Worm (Caenorhabditis elegans) whole organism, late embryonic: Measurements from ENCODE around the gene C33H5.1.

ENCODE experiments used
- C38D4.7 ChIP-seq: fragments of 200-800 bp; sonication (Bioruptor generic); optimal IDR thresholded peaks from 2 replicates; lab custom pipeline; 2018; ENCODE audit warnings: mild to moderate bottlenecking, missing genetic modification characterization, moderate library complexity, missing compliant biosample characterization
- F13H6.1 ChIP-seq: sonication (generic microtip); optimal IDR thresholded peaks from 2 replicates; lab custom pipeline; 2016; ENCODE audit warnings: missing genetic modification characterization, missing compliant biosample characterization
- K02D7.2 ChIP-seq: sonication (generic microtip); optimal IDR thresholded peaks from 2 replicates; lab custom pipeline; 2017; ENCODE audit warnings: mild to moderate bottlenecking, missing genetic modification characterization, missing compliant biosample characterization
- Y22D7AL.16 ChIP-seq: sonication (generic microtip); optimal IDR thresholded peaks from 2 replicates; lab custom pipeline; 2016; ENCODE audit warnings: missing genetic modification characterization, missing compliant biosample characterization
- ceh-19 ChIP-seq: fragments of 200-800 bp; sonication (Bioruptor generic); optimal IDR thresholded peaks from 2 replicates; lab custom pipeline; 2018; ENCODE audit warnings: mild to moderate bottlenecking, missing genetic modification characterization, missing compliant biosample characterization
- ceh-22 ChIP-seq: sonication (generic microtip); optimal IDR thresholded peaks from 2 replicates; lab custom pipeline; 2017; ENCODE audit warnings: missing biosample characterization, missing genetic modification characterization
- ceh-24 ChIP-seq: sonication (generic microtip); optimal IDR thresholded peaks from 2 replicates; lab custom pipeline; 2016; ENCODE audit warnings: mild to moderate bottlenecking, missing genetic modification characterization, missing compliant biosample characterization
- ceh-30 ChIP-seq: fragments of 150-350 bp; optimal IDR thresholded peaks from 2 replicates; lab custom pipeline; 2014; ENCODE audit warnings: missing biosample characterization, missing genetic modification characterization
- ceh-31 ChIP-seq: sonication (generic microtip); optimal IDR thresholded peaks from 2 replicates; lab custom pipeline; 2016; ENCODE audit warnings: missing genetic modification characterization, missing compliant biosample characterization
- ceh-34 ChIP-seq: sonication (generic microtip); optimal IDR thresholded peaks from 2 replicates; lab custom pipeline; 2016; ENCODE audit warnings: mild to moderate bottlenecking, missing genetic modification characterization, missing compliant biosample characterization
- ceh-48 ChIP-seq: sonication (generic microtip); optimal IDR thresholded peaks from 2 replicates; lab custom pipeline; 2016; ENCODE audit warnings: missing genetic modification characterization, inconsistent platforms, missing compliant biosample characterization
- ceh-6 ChIP-seq: fragments of 200-800 bp; sonication (Bioruptor generic); optimal IDR thresholded peaks from 2 replicates; lab custom pipeline; 2018; ENCODE audit warnings: mild to moderate bottlenecking, missing genetic modification characterization, missing compliant biosample characterization
- ceh-9 ChIP-seq: sonication (generic microtip); optimal IDR thresholded peaks from 2 replicates; lab custom pipeline; 2016; ENCODE audit warnings: mild to moderate bottlenecking, missing genetic modification characterization, inconsistent platforms, missing compliant biosample characterization
- elt-2 ChIP-seq: sonication (generic microtip); optimal IDR thresholded peaks from 2 replicates; lab custom pipeline; 2016; ENCODE audit warnings: missing genetic modification reagents, missing genetic modification characterization, missing compliant biosample characterization
- ets-4 ChIP-seq: sonication (generic microtip); optimal IDR thresholded peaks from 2 replicates; lab custom pipeline; 2016; ENCODE audit warnings: missing genetic modification characterization, missing compliant biosample characterization
- eyg-1 ChIP-seq: sonication (generic microtip); optimal IDR thresholded peaks from 2 replicates; lab custom pipeline; 2016; ENCODE audit warnings: missing genotype, missing genetic modification characterization, missing compliant biosample characterization
- fax-1 ChIP-seq: sonication (generic microtip); optimal IDR thresholded peaks from 2 replicates; lab custom pipeline; 2016; ENCODE audit warnings: missing genotype, missing genetic modification characterization, missing compliant biosample characterization
- fkh-10 ChIP-seq: fragments of 150-350 bp; optimal IDR thresholded peaks from 2 replicates; lab custom pipeline; 2014; ENCODE audit warnings: missing biosample characterization, missing genetic modification reagents, missing genetic modification characterization
- hlh-13 ChIP-seq: fragments of 200-800 bp; sonication (Bioruptor generic); optimal IDR thresholded peaks from 2 replicates; lab custom pipeline; 2018; ENCODE audit warnings: mild to moderate bottlenecking, missing genetic modification characterization, missing compliant biosample characterization
- hlh-6 ChIP-seq: sonication (generic microtip); optimal IDR thresholded peaks from 2 replicates; lab custom pipeline; 2016; ENCODE audit warnings: missing genotype, missing genetic modification characterization, missing compliant biosample characterization
- lin-11 ChIP-seq: fragments of 200-800 bp; sonication (Bioruptor generic); optimal IDR thresholded peaks from 2 replicates; lab custom pipeline; 2018; ENCODE audit warnings: mild to moderate bottlenecking, missing genetic modification characterization, missing compliant biosample characterization
- madf-2 ChIP-seq: sonication (generic microtip); optimal IDR thresholded peaks from 2 replicates; lab custom pipeline; 2017; ENCODE audit warnings: missing genetic modification characterization, missing compliant biosample characterization
- mec-3 ChIP-seq: sonication (generic microtip); optimal IDR thresholded peaks from 2 replicates; lab custom pipeline; 2016; ENCODE audit warnings: borderline replicate concordance, missing genetic modification characterization, missing compliant biosample characterization
- nhr-11 ChIP-seq: fragments of 150-350 bp; optimal IDR thresholded peaks from 2 replicates; lab custom pipeline; 2014; ENCODE audit warnings: missing biosample characterization, missing genetic modification characterization
- npax-4 ChIP-seq: sonication (generic microtip); optimal IDR thresholded peaks from 2 replicates; lab custom pipeline; 2016; ENCODE audit warnings: missing genetic modification characterization, missing compliant biosample characterization
- odd-2 ChIP-seq: sonication (generic microtip); optimal IDR thresholded peaks from 2 replicates; lab custom pipeline; 2017; ENCODE audit warnings: antibody characterized with exemption, mild to moderate bottlenecking, missing genetic modification characterization, missing compliant biosample characterization
- pag-3 ChIP-seq: sonication (generic microtip); optimal IDR thresholded peaks from 2 replicates; lab custom pipeline; 2016; ENCODE audit warnings: missing compliant biosample characterization, missing genetic modification characterization, borderline replicate concordance
- pat-9 ChIP-seq: fragments of 200-800 bp; sonication (Bioruptor generic); optimal IDR thresholded peaks from 2 replicates; lab custom pipeline; 2018; ENCODE audit warnings: mild to moderate bottlenecking, missing genetic modification characterization, moderate library complexity, missing compliant biosample characterization
- pha-2 ChIP-seq: sonication (generic microtip); optimal IDR thresholded peaks from 2 replicates; lab custom pipeline; 2017; ENCODE audit warnings: mild to moderate bottlenecking, missing genetic modification characterization, missing compliant biosample characterization
- pha-4 ChIP-seq: fragments of 150-350 bp; optimal IDR thresholded peaks from 2 replicates; lab custom pipeline; 2018; ENCODE audit warnings: missing biosample characterization, missing genetic modification reagents, missing genetic modification characterization
- pros-1 ChIP-seq: fragments of 150-350 bp; optimal IDR thresholded peaks from 2 replicates; lab custom pipeline; 2014; ENCODE audit warnings: missing biosample characterization, missing genetic modification reagents, missing genetic modification characterization
- ref-2 ChIP-seq: sonication (generic microtip); optimal IDR thresholded peaks from 2 replicates; lab custom pipeline; 2016; ENCODE audit warnings: missing genetic modification characterization, missing compliant biosample characterization
- rnt-1 ChIP-seq: sonication (generic microtip); optimal IDR thresholded peaks from 2 replicates; lab custom pipeline; 2016; ENCODE audit warnings: missing genetic modification characterization, missing compliant biosample characterization
- sdc-2 ChIP-seq: sonication (generic microtip); optimal IDR thresholded peaks from 2 replicates; lab custom pipeline; 2016; ENCODE audit warnings: missing genotype, missing genetic modification characterization, missing compliant biosample characterization
- sox-2 ChIP-seq: fragments of 200-800 bp; sonication (Bioruptor generic); IDR thresholded peaks from 2 replicates; pipeline ENCODE4 v1.3.6; 2022; ENCODE audit warnings: missing genetic modification reagents, missing genetic modification characterization, missing compliant biosample characterization
- ttx-3 ChIP-seq: sonication (generic microtip); optimal IDR thresholded peaks from 2 replicates; lab custom pipeline; 2016; ENCODE audit warnings: missing genetic modification reagents, missing genetic modification characterization, missing compliant biosample characterization
- unc-86 ChIP-seq: sonication (generic microtip); optimal IDR thresholded peaks from 2 replicates; lab custom pipeline; 2016; ENCODE audit warnings: missing genetic modification characterization, missing compliant biosample characterization
- zip-5 ChIP-seq: sonication (generic microtip); optimal IDR thresholded peaks from 2 replicates; lab custom pipeline; 2016; ENCODE audit warnings: missing genetic modification characterization, missing compliant biosample characterization

C33H5.1 gene

DNA sequence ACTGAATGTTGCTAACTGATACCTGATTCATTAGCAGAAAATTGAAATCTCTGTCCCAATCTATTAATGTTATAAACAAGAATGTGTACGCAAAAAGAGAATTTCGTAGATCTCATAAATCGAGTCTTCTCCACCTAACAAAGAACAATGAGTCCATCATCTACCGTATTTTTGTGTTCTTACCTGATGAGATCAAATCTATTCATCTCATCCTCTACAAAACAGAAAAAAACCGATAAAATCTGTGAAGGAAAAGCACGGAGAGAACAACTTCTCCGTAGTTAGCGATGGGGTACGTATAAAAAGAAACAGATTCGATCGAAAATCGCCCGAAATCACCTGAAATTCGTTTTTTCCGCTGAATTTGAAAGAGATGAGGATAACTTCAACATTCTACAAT is at the start of gene C33H5.1:
Gene C33H5.1, plus strand, starts transcription at position 330 of the 400 bp plus-strand sequence.
- no peak for TF ChIP-seq pat-9
- TF ChIP-seq ceh-24: no peak
- TF ChIP-seq ceh-9 (tag; lab: Kevin White, UChicago): no peak
- TF ChIP-seq Y22D7AL.16: no peak
- no peak for TF ChIP-seq K02D7.2 (tag; lab: Kevin White, UChicago)
- TF ChIP-seq madf-2 (tag; lab: Kevin White, UChicago): no peak

DNA sequence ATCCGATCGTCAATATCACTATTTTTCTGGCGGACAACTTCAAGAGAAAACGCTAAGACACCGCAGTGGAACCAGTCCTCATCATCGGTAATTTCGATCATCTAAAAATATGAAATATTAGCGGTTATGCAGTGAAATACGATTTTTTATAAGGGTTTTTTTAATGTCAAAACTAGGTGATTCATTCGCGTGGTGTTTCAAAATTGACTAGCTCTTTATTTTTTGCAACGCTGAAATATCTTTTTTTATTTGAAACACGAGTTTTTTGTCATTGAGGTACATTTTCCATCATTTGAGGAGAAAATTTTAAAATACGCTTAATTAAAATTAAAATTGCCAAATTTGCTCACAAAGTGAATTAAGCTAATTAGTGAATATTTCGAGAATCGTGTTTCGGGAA is 49.2 kb upstream of the C33H5.1 start, which contains the start of gene dsb-3:
Gene dsb-3, minus strand, starts transcription at position 101 of the 400 bp plus-strand sequence.
- no peak for TF ChIP-seq hlh-6
- no peak for TF ChIP-seq pros-1
- TF ChIP-seq eyg-1 (tag; lab: Kevin White, UChicago): no peak
- no peak for TF ChIP-seq sox-2 (GFP tag; lab: Robert Waterston, UW)
- TF ChIP-seq C38D4.7: no peak
- TF ChIP-seq ceh-30: no peak

DNA sequence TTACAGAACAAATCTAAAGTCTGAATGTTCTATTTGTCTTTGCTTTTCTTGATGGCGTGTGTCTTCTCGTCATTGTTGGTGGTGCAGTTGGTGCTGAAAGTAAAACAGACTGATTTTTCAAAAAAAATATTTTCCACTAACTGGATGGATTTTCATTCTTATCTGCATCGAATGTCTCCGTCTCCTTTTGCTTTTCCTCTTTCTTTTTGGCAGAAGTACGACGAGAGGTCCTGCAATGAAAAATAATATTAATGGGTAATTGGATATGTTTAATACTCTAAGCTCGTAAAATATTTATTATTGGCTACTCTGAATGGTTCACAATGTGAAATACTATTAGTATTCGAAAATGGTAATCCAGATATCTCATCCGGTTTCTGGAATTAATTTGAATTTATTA is 48.6 kb upstream of the C33H5.1 start, which contains the start of gene del-7:
Gene del-7, plus strand, starts transcription at position 301 of the 400 bp plus-strand sequence.
- TF ChIP-seq ceh-30 (no peak), F13H6.1 (tag; lab: Kevin White, UChicago) (no peak), lin-11 (tag; lab: Kevin White, UChicago) (no peak), mec-3 (no peak), npax-4 (tag; lab: Kevin White, UChicago) (no peak), ceh-24 (no peak), pag-3 (no peak), pha-4 (tag; lab: Kevin White, UChicago) (no peak), rnt-1 (tag; lab: Kevin White, UChicago) (no peak), hlh-6 (no peak), ceh-6 (GFP tag; lab: Kevin White, UChicago) (no peak), madf-2 (tag; lab: Kevin White, UChicago) (no peak), ceh-9 (tag; lab: Kevin White, UChicago) (no peak), ceh-34 (tag; lab: Kevin White, UChicago) (no peak), elt-2 (no peak), sdc-2 (tag; lab: Kevin White, UChicago) (no peak), Y22D7AL.16 (no peak), unc-86 (tag; lab: Kevin White, UChicago) (no peak), ref-2 (tag; lab: Kevin White, UChicago) (no peak), pha-2 (tag; lab: Kevin White, UChicago) (no peak)

DNA sequence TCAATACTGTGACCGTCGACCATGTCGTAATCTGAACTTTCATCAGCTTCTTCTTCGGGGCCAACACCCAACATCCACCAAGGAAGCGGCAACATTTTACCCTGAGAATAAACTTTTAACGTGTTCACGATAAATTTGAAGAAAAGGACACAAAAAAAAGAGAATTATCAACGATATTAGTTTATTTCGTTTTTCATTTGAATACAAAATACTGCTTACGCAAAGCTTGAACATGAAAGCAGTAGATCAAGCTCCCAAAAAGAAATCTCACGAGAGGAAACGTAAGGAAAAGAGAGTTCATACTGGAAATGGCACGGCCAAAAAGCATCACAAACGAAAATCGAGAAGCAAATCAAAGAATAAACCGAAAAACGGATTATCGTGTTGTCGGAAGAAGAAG is 45.0 kb upstream of the C33H5.1 start, which contains the start of the genes C46A5.6 and C46A5.1:
Gene C46A5.6, minus strand, starts transcription at position 101 of the 400 bp plus-strand sequence.
Gene C46A5.1, plus strand, starts transcription at position 184 of the 400 bp plus-strand sequence.
- TF ChIP-seq ceh-48 (no peak), ceh-9 (tag; lab: Kevin White, UChicago) (no peak), ceh-31 (tag; lab: Kevin White, UChicago) (no peak), Y22D7AL.16 (no peak), ceh-19 (no peak), zip-5 (tag; lab: Kevin White, UChicago) (no peak), ttx-3 (tag; lab: Kevin White, UChicago) (no peak), C38D4.7 (no peak), fax-1 (tag; lab: Kevin White, UChicago) (no peak), hlh-13 (GFP tag; lab: Kevin White, UChicago) (no peak), nhr-11 (tag; lab: Kevin White, UChicago) (no peak), sdc-2 (tag; lab: Kevin White, UChicago) (no peak), odd-2 (no peak), ceh-22 (no peak), ets-4 (tag; lab: Kevin White, UChicago) (no peak), pag-3 (no peak), fkh-10 (GFP tag; lab: Kevin White, UChicago) (no peak), ref-2 (tag; lab: Kevin White, UChicago) (no peak)
